Worm (Caenorhabditis elegans) whole organism, dauer: ENCODE measurements around the gene str-23.
"Not testable (repeated sequence)": the region's sequence is repeated elsewhere in the genome, so short reads cannot be mapped to it uniquely, and the experiment has no call there.

Experiments used
- unc-62 ChIP-seq: sonication (generic microtip); optimal IDR thresholded peaks from 2 replicates; lab custom pipeline; 2017; ENCODE audit warnings: missing biosample characterization, missing genetic modification reagents, missing genetic modification characterization

The str-23 gene

ce11 chrV:15658262-15659060 is 13.8 kb downstream of the str-23 start:
- TF ChIP-seq unc-62 (GFP tag; lab: Kevin White, UChicago): no peak

ce11 chrV:15661003-15661402 is 16.3 kb downstream of the str-23 start:
- no peak for TF ChIP-seq unc-62 (GFP tag; lab: Kevin White, UChicago)

- no peak for TF ChIP-seq unc-62 (GFP tag; lab: Kevin White, UChicago)
Observed at ce11 chrV:15661580-15661979, 16.9 kb downstream of the str-23 start.

- TF ChIP-seq unc-62 (GFP tag; lab: Kevin White, UChicago): no peak
Observed at ce11 chrV:15664053-15664661, 19.5 kb downstream of the str-23 start.

ce11 chrV:15666718-15667117 is 22.0 kb downstream of the str-23 start:
- TF ChIP-seq unc-62 (GFP tag; lab: Kevin White, UChicago): no peak

ce11 chrV:15668200-15668599 is 23.5 kb downstream of the str-23 start, which contains the start of gene F53E4.1:
Gene F53E4.1, minus strand, starts transcription at chrV:15668300.
- TF ChIP-seq unc-62 (GFP tag; lab: Kevin White, UChicago): not testable (repeated sequence)

ce11 chrV:15668870-15669269 is 24.2 kb downstream of the str-23 start, which contains the start of gene K06B4.4:
Gene K06B4.4, plus strand, starts transcription at chrV:15669170.
- TF ChIP-seq unc-62 (GFP tag; lab: Kevin White, UChicago): no peak

- TF ChIP-seq unc-62 (GFP tag; lab: Kevin White, UChicago): not testable (repeated sequence)
Observed at ce11 chrV:15670139-15670538, 25.5 kb downstream of the str-23 start, which contains the start of gene K06B4.15. Gene K06B4.15, plus strand, starts transcription at chrV:15670439.

- TF ChIP-seq unc-62 (GFP tag; lab: Kevin White, UChicago): no peak
Observed at ce11 chrV:15673707-15674106, 29.0 kb downstream of the str-23 start, which contains the start of gene nhr-51. Gene nhr-51, plus strand, starts transcription at chrV:15674007.

ce11 chrV:15674899-15675298 is 30.2 kb downstream of the str-23 start:
- no peak for TF ChIP-seq unc-62 (GFP tag; lab: Kevin White, UChicago)

- TF ChIP-seq unc-62 (GFP tag; lab: Kevin White, UChicago): no peak
Observed at ce11 chrV:15677222-15677621, 32.5 kb downstream of the str-23 start, which contains the start of gene nhr-52. Gene nhr-52, plus strand, starts transcription at chrV:15677522.

- TF ChIP-seq unc-62 (GFP tag; lab: Kevin White, UChicago): no peak
Observed at ce11 chrV:15685599-15685998, 40.9 kb downstream of the str-23 start, which contains the start of gene nhr-196. Gene nhr-196, plus strand, starts transcription at chrV:15685716.

ce11 chrV:15687660-15688059 is 43.0 kb downstream of the str-23 start, which contains the start of gene nhr-197:
Gene nhr-197, plus strand, starts transcription at chrV:15687960.
- no peak for TF ChIP-seq unc-62 (GFP tag; lab: Kevin White, UChicago)

ce11 chrV:15689952-15690351 is 45.3 kb downstream of the str-23 start, which contains the start of gene nhr-268:
Gene nhr-268, plus strand, starts transcription at chrV:15690252.
- no peak for TF ChIP-seq unc-62 (GFP tag; lab: Kevin White, UChicago)

- no peak for TF ChIP-seq unc-62 (GFP tag; lab: Kevin White, UChicago)
Observed at ce11 chrV:15693682-15694081, 49.0 kb downstream of the str-23 start, which contains the start of gene nhr-198. Gene nhr-198, plus strand, starts transcription at chrV:15693994.
